Worm (Caenorhabditis elegans): ENCODE measurements around the gene F42A9.17.

DNA sequence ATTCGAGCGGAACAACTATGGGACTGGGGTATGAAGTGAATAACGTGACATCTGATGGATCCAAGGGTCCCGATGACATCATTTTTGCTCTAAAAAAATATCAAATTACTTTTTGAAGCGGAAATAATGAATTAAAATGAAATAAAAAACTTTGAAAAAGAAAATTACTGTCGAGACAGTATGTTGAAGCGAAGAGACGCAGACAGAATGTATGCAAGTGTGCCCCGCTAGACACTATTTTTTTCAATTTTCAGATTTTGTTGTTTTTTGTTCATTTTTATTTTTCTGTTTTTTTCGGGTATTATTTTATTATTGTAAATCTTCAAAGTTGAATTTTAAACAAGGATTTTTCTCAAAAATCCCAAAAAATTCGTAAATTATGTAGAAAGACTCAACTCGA lies 7.0 kb upstream of the F42A9.17 start, which contains the start of gene F42A9.8:
- TF ChIP-seq madf-3 (GFP tag; IDR thresholded peaks at IDR 0.05) (no peak), die-1 (tag; optimal IDR thresholded peaks at IDR 0.05) (no peak), somi-1 (GFP tag; optimal IDR thresholded peaks at IDR 0.05) (no peak)
